Worm (Caenorhabditis elegans): ENCODE results near the gene mec-10.

The mec-10 gene

ce11 chrX:8444922-8445321, 25.2 kb downstream of the mec-10 start:
- TF ChIP-seq lsy-2 (tag; optimal IDR thresholded peaks at IDR 0.05) (no peak), ceh-8 (GFP tag; optimal IDR thresholded peaks at IDR 0.05) (peak; percentile 8), blmp-1 (tag; optimal IDR thresholded peaks at IDR 0.05) (peak; percentile 52)

- TF ChIP-seq lin-14 (GFP tag; optimal IDR thresholded peaks at IDR 0.05) (peak; percentile 44), nhr-47 (tag; optimal IDR thresholded peaks at IDR 0.05) (peak; percentile 43), hlh-4 (tag; optimal IDR thresholded peaks at IDR 0.05) (peak; percentile 67), unc-86 (tag; optimal IDR thresholded peaks at IDR 0.05) (no peak), fkh-8 (tag; optimal IDR thresholded peaks at IDR 0.05) (peak; percentile 59), elt-2 (tag; optimal IDR thresholded peaks at IDR 0.05) (peak; percentile 58), nhr-71 (tag; optimal IDR thresholded peaks at IDR 0.05) (peak; percentile 55), skn-1 (tag; optimal IDR thresholded peaks at IDR 0.05) (no peak)
These were observed 29.9 kb downstream of the mec-10 start for ce11 chrX:8440001-8440735.

DNA sequence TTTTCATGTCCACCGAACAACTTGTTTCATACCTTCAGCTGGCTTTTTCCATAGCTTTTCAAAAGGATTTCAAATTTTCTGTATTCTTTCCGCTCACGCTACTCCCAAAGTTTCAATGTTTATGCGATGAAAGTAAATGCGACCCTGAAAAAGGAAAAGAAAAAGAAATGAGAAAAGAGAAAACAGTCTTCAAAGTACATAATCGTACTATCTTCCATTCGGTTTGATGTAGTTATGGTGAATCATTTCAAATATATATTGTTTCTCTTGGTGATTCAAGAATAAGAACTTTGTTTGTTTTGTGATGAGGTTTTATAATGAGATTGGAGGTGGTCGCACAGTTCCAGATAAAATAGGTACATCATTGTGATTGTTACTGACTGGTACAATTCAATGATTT, 31.4 kb downstream of the mec-10 start:
- TF ChIP-seq pax-3 (tag; optimal IDR thresholded peaks at IDR 0.05) (no peak), nhr-12 (tag; optimal IDR thresholded peaks at IDR 0.05) (no peak), zag-1 (tag; optimal IDR thresholded peaks at IDR 0.05) (no peak), blmp-1 (tag; optimal IDR thresholded peaks at IDR 0.05) (peak; percentile 80), lin-14 (GFP tag; optimal IDR thresholded peaks at IDR 0.05) (no peak), fkh-8 (tag; optimal IDR thresholded peaks at IDR 0.05) (no peak), rnt-1 (tag; optimal IDR thresholded peaks at IDR 0.05) (no peak)

DNA sequence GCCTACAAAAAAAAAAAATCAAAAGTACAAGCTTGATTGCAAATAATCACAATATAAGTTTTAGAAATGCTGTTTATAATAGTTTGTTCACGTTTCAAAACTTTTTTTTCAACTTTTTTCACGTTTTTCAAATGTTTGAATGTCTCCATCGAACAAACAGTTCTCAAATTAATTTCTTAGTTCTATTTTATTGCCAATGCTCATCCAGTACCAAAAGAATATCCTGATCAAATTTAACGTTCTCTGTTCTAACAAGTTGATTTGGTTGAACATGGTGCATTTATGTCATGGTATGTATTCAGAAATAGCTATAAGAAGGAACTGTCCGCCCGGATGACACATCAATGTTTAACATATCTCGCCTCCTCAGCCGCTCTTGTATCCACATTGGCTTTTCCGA, 37.8 kb downstream of the mec-10 start, which contains the start of gene kin-9:
Gene kin-9 (plus strand): TSS at position 301 of the 400 bp plus-strand sequence.
- TF ChIP-seq rnt-1 (tag; optimal IDR thresholded peaks at IDR 0.05): no peak
- no peak for TF ChIP-seq nhr-12 (tag; optimal IDR thresholded peaks at IDR 0.05)
- TF ChIP-seq hlh-17 (GFP tag; optimal IDR thresholded peaks at IDR 0.05; ENCODE audit: borderline replicate concordance): no peak
- TF ChIP-seq lsy-2 (tag; optimal IDR thresholded peaks at IDR 0.05): no peak
- no peak for TF ChIP-seq mdl-1 (tag; optimal IDR thresholded peaks at IDR 0.05)
- no peak for TF ChIP-seq fkh-10 (GFP tag; optimal IDR thresholded peaks at IDR 0.05)

DNA sequence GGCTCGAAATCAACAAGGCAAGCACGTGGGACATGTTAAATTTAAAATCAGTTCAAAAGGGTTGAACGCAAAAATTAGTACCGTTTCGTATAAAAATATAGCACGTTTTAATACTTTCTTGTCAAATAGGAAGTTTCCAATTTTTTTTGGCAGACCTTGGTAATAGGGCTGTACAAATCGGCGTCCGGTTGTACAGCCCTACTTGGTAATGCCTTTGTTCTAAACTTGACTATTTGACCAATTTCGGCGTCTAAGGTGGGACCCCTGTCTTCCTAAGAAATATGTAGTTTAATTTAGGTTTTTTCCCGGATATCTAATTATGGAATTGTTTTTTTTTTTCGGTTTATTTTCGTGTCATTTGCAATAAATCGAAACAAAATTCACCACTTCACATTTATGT, 40.6 kb downstream of the mec-10 start:
- TF ChIP-seq ceh-90 (tag; optimal IDR thresholded peaks at IDR 0.05) (no peak), nhr-90 (tag; optimal IDR thresholded peaks at IDR 0.05; ENCODE audit: poor library complexity) (no peak), swsn-7 (tag; optimal IDR thresholded peaks at IDR 0.05) (no peak), efl-1 (optimal IDR thresholded peaks at IDR 0.05) (no peak), efl-1 (GFP tag; optimal IDR thresholded peaks at IDR 0.05 in 1 of 2) (no peak), Y116A8C.19 (tag; optimal IDR thresholded peaks at IDR 0.05; ENCODE audit: borderline replicate concordance) (no peak), mdl-1 (tag; optimal IDR thresholded peaks at IDR 0.05) (no peak), C04F5.9 (tag; optimal IDR thresholded peaks at IDR 0.05) (no peak), unc-130 (tag; optimal IDR thresholded peaks at IDR 0.05) (no peak), mef-2 (tag; optimal IDR thresholded peaks at IDR 0.05) (no peak), nhr-237 (tag; optimal IDR thresholded peaks at IDR 0.05) (no peak), tlp-1 (tag; optimal IDR thresholded peaks at IDR 0.05) (no peak), ama-1 (optimal IDR thresholded peaks at IDR 0.05) (no peak), rnt-1 (tag; optimal IDR thresholded peaks at IDR 0.05) (no peak), tbx-2 (tag; optimal IDR thresholded peaks at IDR 0.05) (no peak), ces-1 (GFP tag; optimal IDR thresholded peaks at IDR 0.05) (no peak)
